Worm (Caenorhabditis elegans) whole organism, L2 larva: ENCODE results near the gene grd-2.

Experiments
- R02D3.7 ChIP-seq: fragments of 150-350 bp; optimal IDR thresholded peaks from 2 replicates; lab custom pipeline; 2014; ENCODE audit warnings: missing biosample characterization, missing genetic modification characterization
- elt-1 ChIP-seq: fragments of 150-350 bp; optimal IDR thresholded peaks from 2 replicates; lab custom pipeline; 2014; ENCODE audit warnings: missing biosample characterization, missing genetic modification characterization
- nhr-237 ChIP-seq: fragments of 150-350 bp; optimal IDR thresholded peaks from 2 replicates; lab custom pipeline; 2014; ENCODE audit warnings: missing biosample characterization, missing genetic modification characterization
- nhr-77 ChIP-seq: fragments of 150-350 bp; optimal IDR thresholded peaks from 2 replicates; lab custom pipeline; 2014; ENCODE audit warnings: missing biosample characterization, missing genetic modification characterization
- unc-39 ChIP-seq: fragments of 150-350 bp; optimal IDR thresholded peaks from 2 replicates; lab custom pipeline; 2014; ENCODE audit warnings: missing biosample characterization, missing genetic modification characterization

- TF ChIP-seq unc-39 (tag; lab: Kevin White, UChicago): no peak
- no peak for TF ChIP-seq nhr-237 (tag; lab: Kevin White, UChicago)
- TF ChIP-seq nhr-77 (tag; lab: Kevin White, UChicago): no peak
- TF ChIP-seq R02D3.7 (tag; lab: Kevin White, UChicago): no peak
- no peak for TF ChIP-seq elt-1
Observed at ce11 chrV:20566454-20566853, 43.1 kb upstream of the grd-2 start, which contains the start of gene F26F2.3.
